Worm (Caenorhabditis elegans) whole organism, L3 larva: ENCODE measurements around the gene toe-2.

Experiments
- ama-1 ChIP-seq: fragments of 150-350 bp; optimal IDR thresholded peaks from 2 replicates; lab custom pipeline; 2018
- nhr-23 ChIP-seq: fragments of 150-350 bp; optimal IDR thresholded peaks from 2 replicates; lab custom pipeline; 2014; ENCODE audit warnings: missing biosample characterization, missing genetic modification reagents, missing genetic modification characterization
- unc-62 ChIP-seq: fragments of 150-350 bp; sonication (generic microtip); optimal IDR thresholded peaks from 4 replicates; lab custom pipeline; 2014; ENCODE audit warnings: missing biosample characterization, missing genetic modification reagents, missing genetic modification characterization
- ztf-11 ChIP-seq: fragments of 150-350 bp; optimal IDR thresholded peaks from 2 replicates; lab custom pipeline; 2014; ENCODE audit warnings: missing biosample characterization, missing genetic modification characterization

DNA sequence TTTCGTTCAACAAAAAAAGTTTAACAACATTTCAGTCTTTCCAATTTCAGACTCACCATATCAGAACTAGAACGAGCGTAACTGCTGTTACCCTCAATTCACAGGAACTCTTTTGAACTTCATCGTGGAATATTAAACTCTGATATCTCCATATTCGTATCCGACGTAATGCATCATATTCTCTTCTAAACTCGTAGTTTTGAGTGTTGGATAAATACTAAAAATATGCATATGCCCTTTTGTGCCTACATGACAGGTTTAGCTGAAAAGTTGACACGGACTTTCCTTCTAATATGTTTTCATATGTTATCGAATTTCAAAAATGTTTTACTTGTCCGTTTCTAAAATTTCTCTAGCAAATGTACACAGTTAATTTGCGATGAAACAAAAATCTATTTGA is 22.1 kb downstream of the toe-2 start, which contains the start of gene twk-49:
- no peak for TF ChIP-seq ztf-11
- no peak for TF ChIP-seq unc-62
- TF ChIP-seq ama-1 (lab: Kevin White, UChicago), result no peak
- no peak for TF ChIP-seq nhr-23 (tag; lab: Kevin White, UChicago)
